Fruit fly (Drosophila melanogaster) whole organism, embryonic: ENCODE data around the gene CG12016.

Experiments
- Abd-B ChIP-seq: fragments of 200-800 bp; sonication (Bioruptor generic); optimal IDR thresholded peaks from 2 replicates; lab custom pipeline; 2018; ENCODE audit warnings: missing biosample characterization, mild to moderate bottlenecking, missing genetic modification characterization, moderate library complexity
- Asciz ChIP-seq: fragments of 200-800 bp; sonication (Bioruptor generic); optimal IDR thresholded peaks from 2 replicates; lab custom pipeline; 2017; ENCODE audit warnings: missing biosample characterization, mild to moderate bottlenecking, missing genetic modification characterization, missing genetic modification reagents
- Blimp-1 ChIP-seq: fragments of 200-800 bp; sonication (Bioruptor generic); optimal IDR thresholded peaks from 3 replicates; lab custom pipeline; 2018; ENCODE audit warnings: missing biosample characterization, missing genetic modification characterization, mild to moderate bottlenecking, moderate library complexity, missing genetic modification reagents
- CG10209 ChIP-seq: fragments of 200-800 bp; sonication (Bioruptor generic); optimal IDR thresholded peaks from 3 replicates; lab custom pipeline; 2017; ENCODE audit warnings: missing biosample characterization, mild to moderate bottlenecking, missing genetic modification characterization, missing genetic modification reagents
- CG10565 ChIP-seq: fragments of 200-800 bp; sonication (Bioruptor generic); optimal IDR thresholded peaks from 3 replicates; lab custom pipeline; 2016; ENCODE audit warnings: missing biosample characterization, mild to moderate bottlenecking, missing genetic modification characterization
- CG11696 ChIP-seq: fragments of 200-800 bp; sonication (Bioruptor generic); IDR thresholded peaks from 2 replicates; pipeline ENCODE4 v1.3.6; 2022; ENCODE audit warnings: missing biosample characterization, missing genetic modification characterization
- CG1233 ChIP-seq: fragments of 200-800 bp; sonication (Bioruptor generic); optimal IDR thresholded peaks from 4 replicates; lab custom pipeline; 2018; ENCODE audit warnings: missing biosample characterization, mild to moderate bottlenecking, missing genetic modification characterization
- CG17361 ChIP-seq: fragments of 200-800 bp; sonication (Bioruptor generic); IDR thresholded peaks from 3 replicates; pipeline ENCODE4 v1.3.6; 2022; ENCODE audit warnings: missing biosample characterization, missing genetic modification characterization
- CG18599 ChIP-seq: fragments of 200-800 bp; sonication (Bioruptor generic); optimal IDR thresholded peaks from 3 replicates; lab custom pipeline; 2017; ENCODE audit warnings: missing biosample characterization, missing genetic modification characterization, mild to moderate bottlenecking, moderate library complexity, missing genetic modification reagents
- CG2678 ChIP-seq: fragments of 200-800 bp; sonication (Bioruptor generic); optimal IDR thresholded peaks from 3 replicates; lab custom pipeline; 2019; ENCODE audit warnings: missing biosample characterization, mild to moderate bottlenecking, missing genetic modification characterization, moderate library complexity
- CG2875 ChIP-seq: fragments of 200-800 bp; sonication (Bioruptor generic); optimal IDR thresholded peaks from 2 replicates; lab custom pipeline; 2017; ENCODE audit warnings: missing biosample characterization, mild to moderate bottlenecking, missing genetic modification characterization, missing genetic modification reagents
- CG4360 ChIP-seq: fragments of 200-800 bp; sonication (Bioruptor generic); IDR thresholded peaks from 2 replicates; pipeline ENCODE4 v1.3.6; 2022; ENCODE audit warnings: missing biosample characterization, missing genetic modification characterization
- CG7556 ChIP-seq: fragments of 200-800 bp; sonication (Bioruptor generic); optimal IDR thresholded peaks from 2 replicates; lab custom pipeline; 2017; ENCODE audit warnings: missing biosample characterization, mild to moderate bottlenecking, missing genetic modification characterization
- CG8388 ChIP-seq: fragments of 200-800 bp; sonication (Bioruptor generic); optimal IDR thresholded peaks from 2 replicates; lab custom pipeline; 2019; ENCODE audit warnings: missing biosample characterization, mild to moderate bottlenecking, missing genetic modification characterization, moderate library complexity
- CG9797 ChIP-seq: fragments of 200-800 bp; sonication (Bioruptor generic); optimal IDR thresholded peaks from 3 replicates; lab custom pipeline; 2018; ENCODE audit warnings: missing biosample characterization, mild to moderate bottlenecking, missing genetic modification characterization
- CTCF ChIP-seq: fragments of 200-800 bp; sonication (Bioruptor generic); optimal IDR thresholded peaks from 2 replicates; lab custom pipeline; 2017; ENCODE audit warnings: missing biosample characterization, mild to moderate bottlenecking, missing genetic modification characterization, moderate library complexity
- Ets65A ChIP-seq: fragments of 200-800 bp; sonication (Bioruptor generic); peaks from one replicate; lab custom pipeline; 2016; ENCODE audit warnings: missing biosample characterization, missing genetic modification characterization
- Hr39 ChIP-seq: fragments of >200 bp; optimal IDR thresholded peaks from 2 replicates; lab custom pipeline; 2017
- Hr51 ChIP-seq, 2 experiments: fragments of 200-800 bp; sonication (Bioruptor generic); optimal IDR thresholded peaks; 2 replicates in 1 of 2; 3 replicates in 1 of 2; lab custom pipeline; 2016 to 2018; ENCODE audit warnings: missing biosample characterization in 2 of 2, missing genetic modification characterization in 2 of 2, mild to moderate bottlenecking in 1 of 2, moderate library complexity in 1 of 2
- MTF-1 ChIP-seq: fragments of 200-800 bp; sonication (Bioruptor generic); optimal IDR thresholded peaks from 2 replicates; lab custom pipeline; 2018; ENCODE audit warnings: missing biosample characterization, mild to moderate bottlenecking, missing genetic modification characterization, borderline replicate concordance
- NK7.1 ChIP-seq: fragments of 200-800 bp; sonication (Bioruptor generic); optimal IDR thresholded peaks from 3 replicates; lab custom pipeline; 2016; ENCODE audit warnings: missing biosample characterization, missing genetic modification characterization
- Nf-YB ChIP-seq: fragments of 200-800 bp; sonication (Bioruptor generic); optimal IDR thresholded peaks from 3 replicates; lab custom pipeline; 2019; ENCODE audit warnings: missing biosample characterization, mild to moderate bottlenecking, missing genetic modification characterization, moderate library complexity
- Rfx ChIP-seq: fragments of 200-800 bp; sonication (Bioruptor generic); IDR thresholded peaks from 2 replicates; pipeline ENCODE4 v1.3.6; 2022; ENCODE audit warnings: missing biosample characterization, missing genetic modification characterization
- Scr ChIP-seq: fragments of 200-800 bp; sonication (Bioruptor generic); IDR thresholded peaks from 2 replicates; pipeline ENCODE4 v1.3.6; 2022; ENCODE audit warnings: missing biosample characterization, missing genetic modification characterization; ENCODE audit not compliant: partially characterized antibody
- Sox102F ChIP-seq: fragments of 200-800 bp; sonication (Bioruptor generic); optimal IDR thresholded peaks from 2 replicates; lab custom pipeline; 2018; ENCODE audit warnings: missing biosample characterization, mild to moderate bottlenecking, missing genetic modification characterization, moderate library complexity
- Sry-δ ChIP-seq: fragments of 200-800 bp; sonication (Bioruptor generic); optimal IDR thresholded peaks from 2 replicates; lab custom pipeline; 2016; ENCODE audit warnings: missing biosample characterization, missing genetic modification characterization
- bab2 ChIP-seq: fragments of 200-800 bp; sonication (Bioruptor generic); optimal IDR thresholded peaks from 2 replicates; lab custom pipeline; 2016; ENCODE audit warnings: missing biosample characterization, missing genetic modification characterization
- btn ChIP-seq: fragments of 200-800 bp; sonication (Bioruptor generic); optimal IDR thresholded peaks from 2 replicates; lab custom pipeline; 2016; ENCODE audit warnings: missing biosample characterization, missing genetic modification characterization
- chif ChIP-seq, 2 experiments: fragments of 200-800 bp; sonication (Bioruptor generic); optimal IDR thresholded peaks; 3 replicates each; lab custom pipeline; 2016; ENCODE audit warnings: missing biosample characterization in 2 of 2, missing genetic modification characterization in 2 of 2
- ci ChIP-seq: fragments of 200-800 bp; sonication (Bioruptor generic); IDR thresholded peaks from 3 replicates; pipeline ENCODE4 v1.3.6; 2022; ENCODE audit warnings: missing biosample characterization, missing genetic modification characterization
- crp ChIP-seq, 2 experiments: fragments of 200-800 bp; sonication (Bioruptor generic); optimal IDR thresholded peaks; 2 replicates in 1 of 2; 3 replicates in 1 of 2; lab custom pipeline; 2017; ENCODE audit warnings: missing biosample characterization in 2 of 2, missing genetic modification characterization in 2 of 2, mild to moderate bottlenecking in 1 of 2, moderate library complexity in 1 of 2
- dmrt99B ChIP-seq: fragments of 200-800 bp; sonication (Bioruptor generic); optimal IDR thresholded peaks from 2 replicates; lab custom pipeline; 2018; ENCODE audit warnings: missing biosample characterization, mild to moderate bottlenecking, missing genetic modification characterization, moderate library complexity
- fd96Cb ChIP-seq: fragments of 200-800 bp; sonication (Bioruptor generic); optimal IDR thresholded peaks from 2 replicates; lab custom pipeline; 2018; ENCODE audit warnings: missing biosample characterization, mild to moderate bottlenecking, missing genetic modification characterization, moderate library complexity
- gem ChIP-seq: fragments of 200-800 bp; sonication (Bioruptor generic); optimal IDR thresholded peaks from 2 replicates; lab custom pipeline; 2019; ENCODE audit warnings: missing biosample characterization, mild to moderate bottlenecking, missing genetic modification characterization, moderate library complexity
- gfzf ChIP-seq: fragments of 200-800 bp; sonication (Bioruptor generic); optimal IDR thresholded peaks from 2 replicates; lab custom pipeline; 2016; ENCODE audit warnings: missing biosample characterization, mild to moderate bottlenecking, missing genetic modification characterization, moderate library complexity
- nerfin-2 ChIP-seq: fragments of 200-800 bp; sonication (Bioruptor generic); IDR thresholded peaks from 2 replicates; pipeline ENCODE4 v1.3.6; 2022; ENCODE audit warnings: missing biosample characterization, missing genetic modification characterization; ENCODE audit not compliant: partially characterized antibody
- oc ChIP-seq: fragments of 200-800 bp; sonication (Bioruptor generic); optimal IDR thresholded peaks from 2 replicates; lab custom pipeline; 2018; ENCODE audit warnings: missing biosample characterization, mild to moderate bottlenecking, missing genetic modification characterization, moderate library complexity
- phol ChIP-seq: fragments of 200-800 bp; sonication (Bioruptor generic); optimal IDR thresholded peaks from 3 replicates; lab custom pipeline; 2018; ENCODE audit warnings: missing biosample characterization, mild to moderate bottlenecking, missing genetic modification characterization, moderate library complexity
- sens ChIP-seq: fragments of 200-800 bp; sonication (Bioruptor generic); peaks from one replicate; lab custom pipeline; 2016; ENCODE audit warnings: missing biosample characterization, missing genetic modification characterization
- sqz ChIP-seq: fragments of 200-800 bp; sonication (Bioruptor generic); optimal IDR thresholded peaks from 3 replicates; lab custom pipeline; 2018; ENCODE audit warnings: missing biosample characterization, mild to moderate bottlenecking, missing genetic modification characterization
- tap ChIP-seq: fragments of 200-800 bp; optimal IDR thresholded peaks from 3 replicates; lab custom pipeline; 2019; ENCODE audit warnings: missing biosample characterization, mild to moderate bottlenecking, missing genetic modification characterization, moderate library complexity
- vfl ChIP-seq: fragments of 200-800 bp; sonication (Bioruptor generic); optimal IDR thresholded peaks from 2 replicates; lab custom pipeline; 2016; ENCODE audit warnings: missing biosample characterization, missing genetic modification characterization

The CG12016 gene

dm6 chr3L:3319223-3319643 is at the start of gene CG12016, which contains the start of the genes PIG-C and Dpm2 (continued):
- TF ChIP-seq Sry-δ (GFP tag; lab: Kevin White, UChicago) (peak; percentile 99), sqz (GFP tag; lab: Kevin White, UChicago) (no peak), Scr (GFP tag; lab: Robert Waterston, UW) (peak; percentile 98), CG7556 (GFP tag; lab: Kevin White, UChicago) (no peak), bab2 (peak; percentile 52), Hr51 (GFP tag; optimal IDR thresholded peaks at IDR 0.05; lab: Kevin White, UChicago) (peak in 1 of 2 experiments; percentile 55), Asciz (GFP tag; lab: Kevin White, UChicago) (no peak), btn (GFP tag; lab: Kevin White, UChicago) (no peak), NK7.1 (GFP tag; lab: Kevin White, UChicago) (peak; percentile 26), CG1233 (peak; percentile 26), chif (GFP tag; optimal IDR thresholded peaks at IDR 0.05; lab: Kevin White, UChicago) (peak; percentile 64 to 68), MTF-1 (GFP tag; lab: Kevin White, UChicago) (peak; percentile 6), nerfin-2 (peak; percentile 92), CG10209 (peak; percentile 35), tap (tag; lab: Kevin White, UChicago) (peak; percentile 53), ci (GFP tag; lab: Robert Waterston, UW) (no peak), CG11696 (no peak), CG8388 (peak; percentile 30), crp (GFP tag; optimal IDR thresholded peaks at IDR 0.05; lab: Kevin White, UChicago) (peak in 1 of 2 experiments; percentile 5), fd96Cb (tag; lab: Kevin White, UChicago) (peak; percentile 45), Abd-B (GFP tag; lab: Kevin White, UChicago) (no peak), vfl (GFP tag; lab: Kevin White, UChicago) (peak; percentile 55), gfzf (GFP tag; lab: Kevin White, UChicago) (peak; percentile 68), CG17361 (GFP tag; lab: Robert Waterston, UW) (peak; percentile 79), CG9797 (GFP tag; lab: Kevin White, UChicago) (peak; percentile 79), CG4360 (GFP tag; lab: Robert Waterston, UW) (no peak), Hr39 (lab: Kevin White, UChicago) (no peak), Rfx (GFP tag; lab: Robert Waterston, UW) (peak; percentile 81)

- TF ChIP-seq Blimp-1 (GFP tag; lab: Kevin White, UChicago) = peak; percentile 10
- peak; percentile 12 for TF ChIP-seq Ets65A
- no peak for TF ChIP-seq Nf-YB (GFP tag; lab: Kevin White, UChicago)
- no peak for TF ChIP-seq CG10565
- peak; percentile 35 for TF ChIP-seq CTCF (GFP tag; lab: Kevin White, UChicago)
These were observed 48.6 kb upstream of the CG12016 start, which contains the start of gene CG14960 for dm6 chr3L:3270736-3271135. TSS of gene CG14960 (plus strand) at chr3L:3271036.

dm6 chr3L:3274463-3275177 is 44.7 kb upstream of the CG12016 start:
- TF ChIP-seq oc (tag; lab: Kevin White, UChicago) = peak; percentile 24
- peak; percentile 16 for TF ChIP-seq gem (tag; lab: Kevin White, UChicago)
- TF ChIP-seq CG2678 (tag; lab: Kevin White, UChicago) = peak; percentile 2
- no peak for TF ChIP-seq CG2875
- TF ChIP-seq Sox102F (GFP tag; lab: Kevin White, UChicago) = peak; percentile 37
- peak; percentile 92 for TF ChIP-seq Blimp-1 (GFP tag; lab: Kevin White, UChicago)
- TF ChIP-seq phol (tag; lab: Kevin White, UChicago) = peak; percentile 17
- TF ChIP-seq CG18599 = no peak
- peak; percentile 13 for TF ChIP-seq dmrt99B (tag; lab: Kevin White, UChicago)
- TF ChIP-seq sens = peak; percentile 70
